Worm (Caenorhabditis elegans) whole organism, L1 larva: ENCODE data around the gene math-33.

ENCODE experiments used
- C16A3.4 ChIP-seq: fragments of 150-350 bp; optimal IDR thresholded peaks from 2 replicates; lab custom pipeline; 2014; ENCODE audit warnings: missing biosample characterization, missing genetic modification characterization
- C34B4.2 ChIP-seq: sonication (generic microtip); optimal IDR thresholded peaks from 2 replicates; lab custom pipeline; 2017; ENCODE audit warnings: mild to moderate bottlenecking, missing genetic modification characterization, missing compliant biosample characterization
- Y116A8C.19 ChIP-seq: sonication (generic microtip); optimal IDR thresholded peaks from 2 replicates; lab custom pipeline; 2016; ENCODE audit warnings: missing compliant biosample characterization, missing genetic modification characterization, borderline replicate concordance
- ama-1 ChIP-seq: fragments of 150-350 bp; optimal IDR thresholded peaks from 2 replicates; lab custom pipeline; 2014
- ceh-88 ChIP-seq: fragments of 200-800 bp; sonication (Bioruptor generic); IDR thresholded peaks from 2 replicates; pipeline ENCODE4 v1.3.6; 2022; ENCODE audit warnings: missing genetic modification characterization, missing compliant biosample characterization
- ceh-90 ChIP-seq: sonication (generic microtip); optimal IDR thresholded peaks from 2 replicates; lab custom pipeline; 2016; ENCODE audit warnings: missing genetic modification characterization, missing compliant biosample characterization
- ces-1 ChIP-seq: fragments of 150-350 bp; optimal IDR thresholded peaks from 2 replicates; lab custom pipeline; 2014; ENCODE audit warnings: missing biosample characterization, missing genetic modification reagents, missing genetic modification characterization
- dpl-1 ChIP-seq, 3 experiments: fragments of 150-350 bp in 2 of 3; sonication (generic microtip) in 1 of 3; optimal IDR thresholded peaks; 2 replicates each; lab custom pipeline; 2014 to 2017; ENCODE audit warnings: missing biosample characterization in 3 of 3, missing genetic modification characterization in 3 of 3, missing genetic modification reagents in 3 of 3
- dsc-1 ChIP-seq: sonication (generic microtip); optimal IDR thresholded peaks from 2 replicates; lab custom pipeline; 2016; ENCODE audit warnings: mild to moderate bottlenecking, missing genetic modification characterization, missing compliant biosample characterization
- efl-1 ChIP-seq, 4 experiments: fragments of 150-350 bp; optimal IDR thresholded peaks in 3 of 4; peaks in 1 of 4; 1 replicate in 1 of 4; 2 replicates in 3 of 4; lab custom pipeline; 2014; ENCODE audit warnings: missing biosample characterization in 2 of 4, missing genetic modification characterization in 2 of 4, missing genetic modification reagents in 2 of 4
- jun-1 ChIP-seq: fragments of 150-350 bp; optimal IDR thresholded peaks from 2 replicates; lab custom pipeline; 2014; ENCODE audit warnings: missing biosample characterization, missing genetic modification reagents, missing genetic modification characterization
- lin-14 ChIP-seq: fragments of 200-800 bp; sonication (Bioruptor generic); optimal IDR thresholded peaks from 2 replicates; lab custom pipeline; 2018; ENCODE audit warnings: mild to moderate bottlenecking, missing genetic modification characterization, moderate library complexity, missing compliant biosample characterization
- lin-35 ChIP-seq, 2 experiments: fragments of 150-350 bp; optimal IDR thresholded peaks; 2 replicates each; lab custom pipeline; 2014; ENCODE audit warnings: missing biosample characterization in 2 of 2, missing genetic modification characterization in 2 of 2, missing genetic modification reagents in 2 of 2
- lin-39 ChIP-seq: fragments of 150-350 bp; optimal IDR thresholded peaks from 2 replicates; lab custom pipeline; 2014; ENCODE audit warnings: missing biosample characterization, missing genetic modification reagents, missing genetic modification characterization
- mdl-1 ChIP-seq, 2 experiments: fragments of 150-350 bp; optimal IDR thresholded peaks; 2 replicates each; lab custom pipeline; 2014 to 2017; ENCODE audit warnings: missing biosample characterization in 2 of 2, missing genetic modification characterization in 2 of 2, inconsistent platforms in 1 of 2
- nhr-11 ChIP-seq: fragments of 150-350 bp; optimal IDR thresholded peaks from 2 replicates; lab custom pipeline; 2014; ENCODE audit warnings: missing biosample characterization, missing genetic modification characterization
- nhr-12 ChIP-seq: sonication (generic microtip); optimal IDR thresholded peaks from 2 replicates; lab custom pipeline; 2017; ENCODE audit warnings: missing biosample characterization, missing genetic modification characterization
- nhr-20 ChIP-seq: sonication (generic microtip); optimal IDR thresholded peaks from 2 replicates; lab custom pipeline; 2016; ENCODE audit warnings: mild to moderate bottlenecking, missing genetic modification characterization, missing compliant biosample characterization
- nhr-237 ChIP-seq: fragments of 150-350 bp; optimal IDR thresholded peaks from 2 replicates; lab custom pipeline; 2014; ENCODE audit warnings: missing biosample characterization, missing genetic modification characterization
- nhr-47 ChIP-seq: sonication (generic microtip); optimal IDR thresholded peaks from 2 replicates; lab custom pipeline; 2016; ENCODE audit warnings: mild to moderate bottlenecking, missing genetic modification characterization, moderate library complexity, missing compliant biosample characterization
- nhr-71 ChIP-seq: sonication (generic microtip); optimal IDR thresholded peaks from 2 replicates; lab custom pipeline; 2016; ENCODE audit warnings: mild to moderate bottlenecking, missing genetic modification characterization, moderate library complexity, missing compliant biosample characterization
- nhr-76 ChIP-seq: sonication (generic microtip); optimal IDR thresholded peaks from 2 replicates; lab custom pipeline; 2017; ENCODE audit warnings: missing biosample characterization, missing genetic modification characterization
- nhr-77 ChIP-seq: fragments of 150-350 bp; optimal IDR thresholded peaks from 2 replicates; lab custom pipeline; 2014; ENCODE audit warnings: missing biosample characterization, missing genetic modification characterization
- nhr-84 ChIP-seq: sonication (generic microtip); optimal IDR thresholded peaks from 2 replicates; lab custom pipeline; 2017; ENCODE audit warnings: missing biosample characterization, missing genetic modification characterization
- nhr-85 ChIP-seq: sonication (generic microtip); peaks from one replicate; lab custom pipeline; 2016; ENCODE audit warnings: missing genetic modification characterization, inconsistent platforms, missing compliant biosample characterization
- nhr-90 ChIP-seq: sonication (generic microtip); optimal IDR thresholded peaks from 2 replicates; lab custom pipeline; 2016; ENCODE audit warnings: mild to moderate bottlenecking, missing genetic modification characterization, missing compliant biosample characterization; ENCODE audit not compliant: poor library complexity
- skn-1 ChIP-seq: fragments of 150-350 bp; optimal IDR thresholded peaks from 2 replicates; lab custom pipeline; 2014; ENCODE audit warnings: missing biosample characterization, missing genetic modification characterization
- snpc-4 ChIP-seq: fragments of 150-350 bp; optimal IDR thresholded peaks from 2 replicates; lab custom pipeline; 2014; ENCODE audit warnings: missing biosample characterization, missing genetic modification characterization
- sptf-1 ChIP-seq: fragments of 150-350 bp; optimal IDR thresholded peaks from 2 replicates; lab custom pipeline; 2014; ENCODE audit warnings: missing biosample characterization, missing genetic modification characterization
- sup-37 ChIP-seq: fragments of 200-800 bp; sonication (Bioruptor generic); optimal IDR thresholded peaks from 2 replicates; lab custom pipeline; 2018; ENCODE audit warnings: mild to moderate bottlenecking, missing genetic modification characterization, missing compliant biosample characterization
- unc-130 ChIP-seq: fragments of 150-350 bp; optimal IDR thresholded peaks from 2 replicates; lab custom pipeline; 2017; ENCODE audit warnings: missing biosample characterization, missing genetic modification characterization, inconsistent platforms
- unc-62 ChIP-seq: fragments of 150-350 bp; optimal IDR thresholded peaks from 2 replicates; lab custom pipeline; 2014; ENCODE audit warnings: missing biosample characterization, missing genetic modification reagents, missing genetic modification characterization
- zag-1 ChIP-seq: fragments of 150-350 bp; optimal IDR thresholded peaks from 2 replicates; lab custom pipeline; 2014; ENCODE audit warnings: missing biosample characterization, missing genetic modification characterization
- ztf-11 ChIP-seq, 2 experiments: sonication (generic microtip); optimal IDR thresholded peaks; 2 replicates each; lab custom pipeline; 2016 to 2017; ENCODE audit warnings: missing genetic modification characterization in 2 of 2, missing biosample characterization in 1 of 2, missing compliant biosample characterization in 1 of 2
- ztf-4 ChIP-seq: fragments of 150-350 bp; optimal IDR thresholded peaks from 2 replicates; lab custom pipeline; 2014; ENCODE audit warnings: missing biosample characterization, missing genetic modification characterization

math-33 gene

ce11 chrV:11113041-11113574, 599 bp upstream of the math-33 start, which contains the start of gene erfa-3 (continued):
- TF ChIP-seq ces-1 (GFP tag; lab: Kevin White, UChicago) (no peak), snpc-4 (peak; percentile 50), skn-1 (tag; lab: Kevin White, UChicago) (peak; percentile 87), nhr-12 (tag; lab: Kevin White, UChicago) (no peak), dsc-1 (tag; lab: Kevin White, UChicago) (peak; percentile 68), unc-62 (GFP tag; lab: Kevin White, UChicago) (no peak), nhr-84 (tag; lab: Kevin White, UChicago) (peak; percentile 5), lin-35 (GFP tag; optimal IDR thresholded peaks at IDR 0.05; lab: Kevin White, UChicago) (peak; percentile 40 to 72), zag-1 (tag; lab: Kevin White, UChicago) (no peak), ceh-88 (GFP tag; lab: Robert Waterston, UW) (no peak), nhr-77 (no peak), lin-14 (peak; percentile 59), dpl-1 (GFP tag; optimal IDR thresholded peaks at IDR 0.05; lab: Kevin White, UChicago) (peak; percentile 55 to 62 (median 59)), ztf-4 (tag; lab: Kevin White, UChicago) (peak; percentile 27), nhr-11 (tag; lab: Kevin White, UChicago) (no peak), nhr-76 (peak; percentile 68), jun-1 (tag; lab: Kevin White, UChicago) (peak; percentile 33), mdl-1 (tag; optimal IDR thresholded peaks at IDR 0.05; lab: Kevin White, UChicago) (peak in 1 of 2 experiments; percentile 64)
- TF ChIP-seq, all 84 proteins: peak for 43

- TF ChIP-seq sup-37 (GFP tag; lab: Kevin White, UChicago) (no peak), ztf-4 (tag; lab: Kevin White, UChicago) (peak; percentile 60), nhr-47 (tag; lab: Kevin White, UChicago) (peak; percentile 15), unc-130 (tag; lab: Kevin White, UChicago) (no peak), ceh-90 (tag; lab: Kevin White, UChicago) (no peak), sptf-1 (tag; lab: Kevin White, UChicago) (no peak), C34B4.2 (tag; lab: Kevin White, UChicago) (no peak), efl-1 (optimal IDR thresholded peaks at IDR 0.05; lab: Kevin White, UChicago) (peak in 1 of 2 experiments; percentile 15), efl-1 (GFP tag; optimal IDR thresholded peaks at IDR 0.05 in 1 of 2; lab: Kevin White, UChicago) (peak in 1 of 2 experiments; percentile 71), C16A3.4 (no peak), lin-39 (tag; lab: Kevin White, UChicago) (no peak), nhr-90 (tag; lab: Kevin White, UChicago) (peak; percentile 61), ztf-11 (tag; optimal IDR thresholded peaks at IDR 0.05; lab: Kevin White, UChicago) (peak in 1 of 2 experiments; percentile 3), ama-1 (lab: Kevin White, UChicago) (peak; percentile 20), nhr-20 (peak; percentile 16), lin-35 (GFP tag; optimal IDR thresholded peaks at IDR 0.05; lab: Kevin White, UChicago) (peak in 1 of 2 experiments; percentile 11), Y116A8C.19 (tag; lab: Kevin White, UChicago) (no peak), nhr-77 (no peak), nhr-71 (tag; lab: Kevin White, UChicago) (peak; percentile 56)
- TF ChIP-seq, all 84 proteins: peak for 9
These were observed 4.5 kb downstream of the math-33 start for ce11 chrV:11118179-11118725.

ce11 chrV:11119294-11119755, 5.6 kb downstream of the math-33 start, which contains the start of gene scb-1:
Gene scb-1, minus strand, starts transcription at chrV:11119705.
- TF ChIP-seq nhr-237 (no peak), nhr-71 (tag; lab: Kevin White, UChicago) (peak; percentile 20), ama-1 (lab: Kevin White, UChicago) (peak; percentile 87), nhr-85 (tag; lab: Kevin White, UChicago) (peak; percentile 32), unc-62 (GFP tag; lab: Kevin White, UChicago) (no peak), Y116A8C.19 (tag; lab: Kevin White, UChicago) (no peak), efl-1 (optimal IDR thresholded peaks at IDR 0.05; lab: Kevin White, UChicago) (no peak), efl-1 (GFP tag; optimal IDR thresholded peaks at IDR 0.05 in 1 of 2; lab: Kevin White, UChicago) (peak in 1 of 2 experiments; percentile 28), nhr-90 (tag; lab: Kevin White, UChicago) (peak; percentile 9)
- TF ChIP-seq, all 84 proteins: peak for 5
